Worm (Caenorhabditis elegans) whole organism, late embryonic: ENCODE measurements around the gene dao-6.

Experiments used
- C08G9.2 ChIP-seq: sonication (generic microtip); optimal IDR thresholded peaks from 2 replicates; lab custom pipeline; 2016; ENCODE audit warnings: mild to moderate bottlenecking, missing genetic modification characterization, moderate library complexity, missing compliant biosample characterization
- C38D4.7 ChIP-seq: fragments of 200-800 bp; sonication (Bioruptor generic); optimal IDR thresholded peaks from 2 replicates; lab custom pipeline; 2018; ENCODE audit warnings: mild to moderate bottlenecking, missing genetic modification characterization, moderate library complexity, missing compliant biosample characterization
- K09A11.1 ChIP-seq: sonication (generic microtip); optimal IDR thresholded peaks from 2 replicates; lab custom pipeline; 2017; ENCODE audit warnings: antibody characterized with exemption, mild to moderate bottlenecking, missing genetic modification characterization, missing compliant biosample characterization; ENCODE audit not compliant: insufficient read depth
- ama-1 ChIP-seq: fragments of 150-350 bp; optimal IDR thresholded peaks from 2 replicates; lab custom pipeline; 2014
- ceh-18 ChIP-seq: sonication (generic microtip); optimal IDR thresholded peaks from 2 replicates; lab custom pipeline; 2016; ENCODE audit warnings: missing genetic modification characterization, missing compliant biosample characterization
- ceh-19 ChIP-seq: fragments of 200-800 bp; sonication (Bioruptor generic); optimal IDR thresholded peaks from 2 replicates; lab custom pipeline; 2018; ENCODE audit warnings: mild to moderate bottlenecking, missing genetic modification characterization, missing compliant biosample characterization
- ceh-22 ChIP-seq: sonication (generic microtip); optimal IDR thresholded peaks from 2 replicates; lab custom pipeline; 2017; ENCODE audit warnings: missing biosample characterization, missing genetic modification characterization
- ceh-24 ChIP-seq: sonication (generic microtip); optimal IDR thresholded peaks from 2 replicates; lab custom pipeline; 2016; ENCODE audit warnings: mild to moderate bottlenecking, missing genetic modification characterization, missing compliant biosample characterization
- ceh-30 ChIP-seq: fragments of 150-350 bp; optimal IDR thresholded peaks from 2 replicates; lab custom pipeline; 2014; ENCODE audit warnings: missing biosample characterization, missing genetic modification characterization
- ceh-31 ChIP-seq: sonication (generic microtip); optimal IDR thresholded peaks from 2 replicates; lab custom pipeline; 2016; ENCODE audit warnings: missing genetic modification characterization, missing compliant biosample characterization
- ceh-34 ChIP-seq: sonication (generic microtip); optimal IDR thresholded peaks from 2 replicates; lab custom pipeline; 2016; ENCODE audit warnings: mild to moderate bottlenecking, missing genetic modification characterization, missing compliant biosample characterization
- ceh-48 ChIP-seq: sonication (generic microtip); optimal IDR thresholded peaks from 2 replicates; lab custom pipeline; 2016; ENCODE audit warnings: missing genetic modification characterization, inconsistent platforms, missing compliant biosample characterization
- ceh-6 ChIP-seq: fragments of 200-800 bp; sonication (Bioruptor generic); optimal IDR thresholded peaks from 2 replicates; lab custom pipeline; 2018; ENCODE audit warnings: mild to moderate bottlenecking, missing genetic modification characterization, missing compliant biosample characterization
- che-1 ChIP-seq: sonication (generic microtip); optimal IDR thresholded peaks from 2 replicates; lab custom pipeline; 2016; ENCODE audit warnings: mild to moderate bottlenecking, missing genetic modification characterization, missing compliant biosample characterization
- dve-1 ChIP-seq: sonication (generic microtip); optimal IDR thresholded peaks from 2 replicates; lab custom pipeline; 2017; ENCODE audit warnings: antibody characterized with exemption, mild to moderate bottlenecking, missing genetic modification characterization, missing compliant biosample characterization
- elt-2 ChIP-seq: sonication (generic microtip); optimal IDR thresholded peaks from 2 replicates; lab custom pipeline; 2016; ENCODE audit warnings: missing genetic modification reagents, missing genetic modification characterization, missing compliant biosample characterization
- ets-4 ChIP-seq: sonication (generic microtip); optimal IDR thresholded peaks from 2 replicates; lab custom pipeline; 2016; ENCODE audit warnings: missing genetic modification characterization, missing compliant biosample characterization
- eyg-1 ChIP-seq: sonication (generic microtip); optimal IDR thresholded peaks from 2 replicates; lab custom pipeline; 2016; ENCODE audit warnings: missing genotype, missing genetic modification characterization, missing compliant biosample characterization
- gmeb-2 ChIP-seq: sonication (generic microtip); optimal IDR thresholded peaks from 2 replicates; lab custom pipeline; 2016; ENCODE audit warnings: missing genetic modification characterization, inconsistent platforms, missing compliant biosample characterization
- hlh-30 ChIP-seq: sonication (generic microtip); optimal IDR thresholded peaks from 2 replicates; lab custom pipeline; 2017; ENCODE audit warnings: antibody characterized with exemption, missing genetic modification characterization, missing compliant biosample characterization; ENCODE audit not compliant: insufficient read depth
- hlh-6 ChIP-seq: sonication (generic microtip); optimal IDR thresholded peaks from 2 replicates; lab custom pipeline; 2016; ENCODE audit warnings: missing genotype, missing genetic modification characterization, missing compliant biosample characterization
- hlh-8 ChIP-seq: sonication (generic microtip); optimal IDR thresholded peaks from 2 replicates; lab custom pipeline; 2016; ENCODE audit warnings: missing genotype, missing genetic modification characterization, missing compliant biosample characterization
- nfya-1 ChIP-seq: sonication (generic microtip); optimal IDR thresholded peaks from 2 replicates; lab custom pipeline; 2017; ENCODE audit warnings: missing genetic modification characterization, mild to moderate bottlenecking, missing compliant biosample characterization, antibody characterized with exemption, moderate library complexity
- odd-2 ChIP-seq: sonication (generic microtip); optimal IDR thresholded peaks from 2 replicates; lab custom pipeline; 2017; ENCODE audit warnings: antibody characterized with exemption, mild to moderate bottlenecking, missing genetic modification characterization, missing compliant biosample characterization
- pag-3 ChIP-seq: sonication (generic microtip); optimal IDR thresholded peaks from 2 replicates; lab custom pipeline; 2016; ENCODE audit warnings: missing compliant biosample characterization, missing genetic modification characterization, borderline replicate concordance
- pat-9 ChIP-seq: fragments of 200-800 bp; sonication (Bioruptor generic); optimal IDR thresholded peaks from 2 replicates; lab custom pipeline; 2018; ENCODE audit warnings: mild to moderate bottlenecking, missing genetic modification characterization, moderate library complexity, missing compliant biosample characterization
- pha-2 ChIP-seq: sonication (generic microtip); optimal IDR thresholded peaks from 2 replicates; lab custom pipeline; 2017; ENCODE audit warnings: mild to moderate bottlenecking, missing genetic modification characterization, missing compliant biosample characterization
- pqm-1 ChIP-seq: sonication (generic microtip); optimal IDR thresholded peaks from 2 replicates; lab custom pipeline; 2016; ENCODE audit warnings: missing genetic modification characterization, missing compliant biosample characterization
- ref-2 ChIP-seq: sonication (generic microtip); optimal IDR thresholded peaks from 2 replicates; lab custom pipeline; 2016; ENCODE audit warnings: missing genetic modification characterization, missing compliant biosample characterization
- rnt-1 ChIP-seq: sonication (generic microtip); optimal IDR thresholded peaks from 2 replicates; lab custom pipeline; 2016; ENCODE audit warnings: missing genetic modification characterization, missing compliant biosample characterization
- syd-9 ChIP-seq: sonication (generic microtip); optimal IDR thresholded peaks from 2 replicates; lab custom pipeline; 2016; ENCODE audit warnings: mild to moderate bottlenecking, missing genetic modification characterization, moderate library complexity, missing compliant biosample characterization
- tbx-2 ChIP-seq: sonication (generic microtip); optimal IDR thresholded peaks from 2 replicates; lab custom pipeline; 2016; ENCODE audit warnings: missing genetic modification characterization, missing compliant biosample characterization
- tbx-7 ChIP-seq: sonication (generic microtip); optimal IDR thresholded peaks from 2 replicates; lab custom pipeline; 2016; ENCODE audit warnings: missing genotype, missing genetic modification characterization, missing compliant biosample characterization
- ttx-3 ChIP-seq: sonication (generic microtip); optimal IDR thresholded peaks from 2 replicates; lab custom pipeline; 2016; ENCODE audit warnings: missing genetic modification reagents, missing genetic modification characterization, missing compliant biosample characterization
- unc-3 ChIP-seq, 2 experiments: fragments of 200-800 bp in 1 of 2; sonication (Bioruptor generic) in 1 of 2; sonication (generic microtip) in 1 of 2; conservative IDR thresholded peaks in 1 of 2; optimal IDR thresholded peaks in 1 of 2; 2 replicates each; pipeline versions ENCODE4 v1.3.6 to Lab custom; 2016 to 2022; ENCODE audit warnings: missing compliant biosample characterization in 2 of 2, missing genetic modification characterization in 2 of 2, missing genetic modification reagents in 1 of 2
- unc-42 ChIP-seq: sonication (generic microtip); optimal IDR thresholded peaks from 2 replicates; lab custom pipeline; 2016; ENCODE audit warnings: missing genotype, missing genetic modification characterization, missing compliant biosample characterization
- unc-86 ChIP-seq: sonication (generic microtip); optimal IDR thresholded peaks from 2 replicates; lab custom pipeline; 2016; ENCODE audit warnings: missing genetic modification characterization, missing compliant biosample characterization
- zip-5 ChIP-seq: sonication (generic microtip); optimal IDR thresholded peaks from 2 replicates; lab custom pipeline; 2016; ENCODE audit warnings: missing genetic modification characterization, missing compliant biosample characterization

The dao-6 gene

DNA sequence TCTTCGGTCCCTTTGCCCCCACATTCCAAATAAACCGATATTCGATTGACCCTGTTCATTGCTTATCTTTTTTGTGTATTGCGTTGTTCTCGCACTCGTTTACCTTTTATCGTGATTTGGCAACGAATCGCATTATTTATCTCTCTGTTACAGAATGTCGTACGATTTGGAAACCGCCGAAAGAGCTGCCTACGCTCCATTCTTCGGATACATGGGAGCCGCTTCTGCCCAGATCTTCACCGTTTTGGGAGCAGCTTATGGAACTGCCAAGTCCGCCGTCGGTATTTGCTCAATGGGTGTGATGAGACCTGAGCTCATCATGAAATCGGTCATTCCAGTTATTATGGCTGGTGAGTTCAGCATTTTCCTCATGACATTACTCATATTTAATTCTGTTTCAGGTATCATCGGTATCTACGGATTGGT lies 46.0 kb upstream of the dao-6 start, which contains the start of gene vha-2:
Gene vha-2, plus strand, starts transcription at position 154 of the 426 bp plus-strand sequence.
- TF ChIP-seq ceh-6, result no peak
- peak; percentile 56 for TF ChIP-seq elt-2 (tag; lab: Kevin White, UChicago)

DNA sequence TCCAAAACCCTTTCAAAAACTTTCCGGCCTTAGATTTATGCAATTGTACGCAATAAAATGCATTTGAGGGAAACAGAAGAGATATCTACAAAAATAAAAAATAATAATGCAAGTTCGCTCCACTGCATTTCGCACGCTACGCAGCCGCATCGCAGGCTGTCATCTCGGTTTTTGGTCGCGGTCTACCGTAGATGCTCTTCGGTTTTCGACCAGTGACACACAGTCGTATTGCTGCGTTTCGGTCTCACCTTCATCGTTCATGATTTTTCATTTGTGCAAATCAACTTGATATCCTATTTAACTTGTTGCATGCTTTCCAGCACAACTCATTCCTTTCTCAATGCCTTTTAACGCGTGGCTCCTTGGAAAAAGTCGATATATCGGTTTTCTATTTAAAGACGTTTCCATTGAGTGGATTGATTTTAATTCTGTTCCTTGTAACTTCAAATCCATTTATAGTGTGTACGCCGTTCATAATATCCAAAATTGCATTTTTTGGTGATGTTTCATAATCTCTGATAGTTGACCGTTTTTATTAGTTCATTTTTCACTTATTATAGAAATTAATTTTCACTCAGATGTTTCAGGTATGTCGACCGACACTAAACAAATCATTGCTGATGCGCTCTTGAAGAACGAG lies 44.8 kb upstream of the dao-6 start, which contains the start of gene vha-1:
Gene vha-1, plus strand, starts transcription at position 590 of the 640 bp plus-strand sequence.
- TF ChIP-seq hlh-30 (tag; lab: Kevin White, UChicago) (peak; percentile 26), ets-4 (peak; percentile 14), ceh-24 (tag; lab: Kevin White, UChicago) (no peak), pat-9 (no peak), ceh-19 (no peak), tbx-2 (peak; percentile 65), nfya-1 (tag; lab: Kevin White, UChicago) (peak; percentile 82), ceh-22 (tag; lab: Kevin White, UChicago) (no peak), ceh-31 (peak; percentile 61), zip-5 (tag; lab: Kevin White, UChicago) (no peak), rnt-1 (peak; percentile 55), ama-1 (lab: Kevin White, UChicago) (peak; percentile 24), C08G9.2 (peak; percentile 15), ref-2 (tag; lab: Kevin White, UChicago) (peak; percentile 63), ceh-30 (tag; lab: Kevin White, UChicago) (peak; percentile 26), unc-86 (tag; lab: Kevin White, UChicago) (peak; percentile 40), K09A11.1 (tag; lab: Kevin White, UChicago) (peak; percentile 15), ceh-34 (peak; percentile 31), hlh-6 (tag; lab: Kevin White, UChicago) (no peak), unc-42 (tag; lab: Kevin White, UChicago) (peak; percentile 44), ttx-3 (tag; lab: Kevin White, UChicago) (peak; percentile 2), ceh-18 (tag; lab: Kevin White, UChicago) (peak; percentile 52), dve-1 (tag; lab: Kevin White, UChicago) (peak; percentile 58), ceh-48 (peak; percentile 47), elt-2 (tag; lab: Kevin White, UChicago) (peak; percentile 39)

DNA sequence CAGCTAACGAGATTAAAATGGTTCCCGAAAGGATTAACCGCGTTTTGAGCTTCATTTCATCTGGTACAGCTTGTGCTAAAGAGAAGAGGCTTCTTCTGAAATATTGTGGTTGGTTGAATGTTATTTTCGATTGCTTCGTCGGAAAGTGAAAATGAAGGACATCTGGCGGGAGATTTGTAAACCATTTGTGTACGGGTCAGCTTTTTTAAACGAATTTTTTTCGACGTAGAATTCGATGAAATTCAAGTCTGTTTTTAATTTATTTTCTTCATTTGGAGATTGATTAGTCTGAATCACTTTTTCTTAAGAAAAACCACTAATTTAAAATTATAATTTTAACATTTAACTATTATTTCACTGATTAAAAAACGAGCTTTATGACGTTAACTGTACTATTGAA lies 44.3 kb upstream of the dao-6 start, which contains the start of gene sqv-3:
Gene sqv-3, minus strand, starts transcription at position 101 of the 400 bp plus-strand sequence.
- TF ChIP-seq hlh-8 (tag; lab: Kevin White, UChicago) (no peak), unc-42 (tag; lab: Kevin White, UChicago) (no peak), gmeb-2 (tag; lab: Kevin White, UChicago) (no peak), odd-2 (tag; lab: Kevin White, UChicago) (no peak), C38D4.7 (GFP tag; lab: Kevin White, UChicago) (no peak), pqm-1 (no peak), ref-2 (tag; lab: Kevin White, UChicago) (no peak), pag-3 (tag; lab: Kevin White, UChicago) (no peak), hlh-6 (tag; lab: Kevin White, UChicago) (no peak), pha-2 (no peak), che-1 (tag; lab: Kevin White, UChicago) (no peak), zip-5 (tag; lab: Kevin White, UChicago) (no peak), syd-9 (tag; lab: Kevin White, UChicago) (no peak), ceh-30 (tag; lab: Kevin White, UChicago) (no peak), dve-1 (tag; lab: Kevin White, UChicago) (no peak), tbx-7 (tag; lab: Kevin White, UChicago) (no peak), unc-3 (GFP tag; conservative IDR thresholded peaks at IDR 0.05; lab: Robert Waterston, UW) (no peak), unc-3 (tag; optimal IDR thresholded peaks at IDR 0.05; lab: Kevin White, UChicago) (no peak), K09A11.1 (tag; lab: Kevin White, UChicago) (no peak), ceh-18 (tag; lab: Kevin White, UChicago) (no peak), eyg-1 (tag; lab: Kevin White, UChicago) (no peak)
- TF ChIP-seq, all 69 proteins: peak for 0
